Worm (Caenorhabditis elegans): Measurements from ENCODE around the gene clec-149.
A peak's percentile ranks its signal among the peaks of the same experiment; 100 is the strongest.

clec-149 gene

DNA sequence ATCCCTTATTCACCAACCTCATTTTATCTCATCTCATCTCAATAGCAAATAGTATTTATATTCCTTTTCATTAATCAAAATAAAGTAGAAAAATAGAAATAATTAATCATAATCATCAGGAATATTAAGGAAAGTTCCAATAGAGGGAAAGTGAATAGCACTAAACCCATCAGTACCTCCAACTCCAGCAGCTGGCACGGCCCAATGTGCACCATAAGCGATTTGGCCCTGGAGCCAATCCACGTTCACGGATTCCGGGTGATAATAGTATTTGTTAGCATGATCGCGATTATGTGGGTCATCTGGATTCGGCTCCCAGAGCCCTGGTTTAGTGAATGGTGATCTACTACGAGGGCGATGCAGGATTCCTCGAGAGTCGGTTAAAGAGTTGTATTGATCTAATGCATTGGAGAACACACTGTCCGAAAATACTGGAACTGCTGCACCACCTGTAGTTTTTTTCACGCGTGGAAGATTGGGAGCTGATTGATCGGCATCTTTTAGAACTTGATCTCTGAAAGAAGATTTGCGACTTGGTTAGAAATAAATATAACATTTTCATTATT, 12.8 kb downstream of the clec-149 start (continued):
- TF ChIP-seq ceh-58 (GFP tag; IDR thresholded peaks at IDR 0.05) = peak; percentile 88; the same call in 1 of the 2 replicates
- peak; percentile 77; the same call in 1 of the 2 replicates for TF ChIP-seq lir-1 (GFP tag; conservative IDR thresholded peaks at IDR 0.05)
- peak; percentile 93 for TF ChIP-seq ekl-4 (GFP tag; IDR thresholded peaks at IDR 0.05)
- peak; percentile 100 for TF ChIP-seq zim-3 (tag; optimal IDR thresholded peaks at IDR 0.05)
- peak; percentile 95 for TF ChIP-seq K11D2.4 (GFP tag; IDR thresholded peaks at IDR 0.05)
- peak; percentile 82; the same call in 1 of the 2 replicates for TF ChIP-seq hsf-1 (GFP tag; IDR thresholded peaks at IDR 0.05)
- TF ChIP-seq snpc-3.4 (tag; optimal IDR thresholded peaks at IDR 0.05) = no peak
- TF ChIP-seq F10E7.11 (tag; optimal IDR thresholded peaks at IDR 0.05) = peak; percentile 98
- TF ChIP-seq rec-8 (tag; optimal IDR thresholded peaks at IDR 0.05) = no peak
- no peak for TF ChIP-seq rpc-1 (optimal IDR thresholded peaks at IDR 0.05)
- no peak for TF ChIP-seq rpc-1 (tag; optimal IDR thresholded peaks at IDR 0.05)
- peak; percentile 86 for TF ChIP-seq cebp-2 (GFP tag; IDR thresholded peaks at IDR 0.05)
- peak; percentile 92 for TF ChIP-seq egl-44 (GFP tag; IDR thresholded peaks at IDR 0.05)
- no peak for TF ChIP-seq xnd-1 (tag; optimal IDR thresholded peaks at IDR 0.05)
- TF ChIP-seq nhr-27 (tag; optimal IDR thresholded peaks at IDR 0.05) = peak; percentile 98
- peak; percentile 77 for TF ChIP-seq sptf-2 (GFP tag; optimal IDR thresholded peaks at IDR 0.05)
- TF ChIP-seq bed-2 (GFP tag; IDR thresholded peaks at IDR 0.05) = no peak
- TF ChIP-seq ztf-3 (GFP tag; optimal IDR thresholded peaks at IDR 0.05) = peak; percentile 91
- TF ChIP-seq ZK185.1 (tag; optimal IDR thresholded peaks at IDR 0.05; ENCODE audit: poor library complexity, severe bottlenecking) = peak; percentile 61
- peak; percentile 94 for TF ChIP-seq madf-3 (GFP tag; IDR thresholded peaks at IDR 0.05)
- TF ChIP-seq ztf-18 (tag; optimal IDR thresholded peaks at IDR 0.05) = no peak
- peak; percentile 93 for TF ChIP-seq C17E4.6 (GFP tag; IDR thresholded peaks at IDR 0.05)
- TF ChIP-seq F57C9.4 (tag; optimal IDR thresholded peaks at IDR 0.05) = peak; percentile 98
- TF ChIP-seq bed-1 (GFP tag; IDR thresholded peaks at IDR 0.05) = peak; percentile 74; the same call in 1 of the 2 replicates
- peak; percentile 62 for TF ChIP-seq pha-4 (tag; optimal IDR thresholded peaks at IDR 0.05)
- TF ChIP-seq pbrm-1 (GFP tag; IDR thresholded peaks at IDR 0.05) = peak; percentile 96
- TF ChIP-seq somi-1 (GFP tag; optimal IDR thresholded peaks at IDR 0.05) = peak; percentile 86
- peak; percentile 99 for TF ChIP-seq athp-1 (tag; optimal IDR thresholded peaks at IDR 0.05)
- no peak for TF ChIP-seq F55B11.4 (tag; optimal IDR thresholded peaks at IDR 0.05; ENCODE audit: borderline replicate concordance, insufficient read depth)
- peak; percentile 86 for TF ChIP-seq attf-5 (GFP tag; optimal IDR thresholded peaks at IDR 0.05)
- peak; percentile 83 for TF ChIP-seq gei-17 (GFP tag; optimal IDR thresholded peaks at IDR 0.05)
- TF ChIP-seq snpc-1.1 (tag; optimal IDR thresholded peaks at IDR 0.05; ENCODE audit: insufficient read depth) = no peak
- peak; percentile 72; the same call in 1 of the 2 replicates for TF ChIP-seq F39B2.1 (GFP tag; IDR thresholded peaks at IDR 0.05)
- TF ChIP-seq tbp1 (GFP tag; optimal IDR thresholded peaks at IDR 0.05) = peak; percentile 74
- TF ChIP-seq K12H6.12 (tag; optimal IDR thresholded peaks at IDR 0.05) = peak; percentile 84
- no peak for TF ChIP-seq F57A8.1 (GFP tag; optimal IDR thresholded peaks at IDR 0.05)
- no peak for TF ChIP-seq snpc-1.3 (tag; optimal IDR thresholded peaks at IDR 0.05; ENCODE audit: insufficient read depth)
- peak; percentile 99 for TF ChIP-seq F52B5.7 (tag; optimal IDR thresholded peaks at IDR 0.05)
- peak; percentile 83 for TF ChIP-seq cebp-1 (GFP tag; IDR thresholded peaks at IDR 0.05)
- peak; percentile 93 for TF ChIP-seq cebp-1 (tag; optimal IDR thresholded peaks at IDR 0.05)
- no peak for TF ChIP-seq D2030.7 (GFP tag; IDR thresholded peaks at IDR 0.05)
- TF ChIP-seq him-1 (tag; optimal IDR thresholded peaks at IDR 0.05) = no peak
- peak; percentile 99 for TF ChIP-seq nfyb-1 (GFP tag; IDR thresholded peaks at IDR 0.05)
- peak; percentile 81 for TF ChIP-seq ceh-100 (GFP tag; IDR thresholded peaks at IDR 0.05)
- TF ChIP-seq Y56A3A.18 (GFP tag; IDR thresholded peaks at IDR 0.05) = peak; percentile 98
- no peak for TF ChIP-seq ztf-28 (GFP tag; IDR thresholded peaks at IDR 0.05)
- TF ChIP-seq tlf-1 (GFP tag; optimal IDR thresholded peaks at IDR 0.05) = peak; percentile 92
- TF ChIP-seq fkh-3 (tag; optimal IDR thresholded peaks at IDR 0.05) = peak; percentile 99

Measured in whole organism, young adult.